Fruit fly (Drosophila melanogaster): ENCODE measurements around the gene pths.

DNA sequence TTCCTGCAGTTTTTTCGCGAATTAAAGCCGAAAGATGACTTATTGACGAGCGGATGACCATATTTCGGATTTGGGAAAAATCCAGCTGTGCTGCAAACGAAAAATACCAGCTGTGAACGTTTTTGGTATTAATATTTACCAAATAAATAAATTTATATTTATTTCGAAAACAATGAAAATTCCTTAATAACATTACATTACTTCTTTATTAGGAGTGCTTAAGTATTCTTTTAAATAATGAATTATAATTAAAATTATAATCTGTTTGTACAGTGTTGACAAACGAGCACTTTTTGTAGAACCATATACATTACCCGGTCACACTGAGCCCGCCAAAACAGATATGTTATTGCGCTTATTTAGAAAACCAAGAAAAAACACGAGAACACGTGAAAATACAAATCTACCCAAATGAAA lies 36.6 kb downstream of the pths start, which contains the start of the genes bur and Mcm10:
- TF ChIP-seq CG8478 (optimal IDR thresholded peaks at IDR 0.05) (no peak), CTCF (optimal IDR thresholded peaks at IDR 0.05) (no peak)
